Worm (Caenorhabditis elegans): ENCODE data around the gene F23F12.3.

- no peak for TF ChIP-seq him-1 (tag; optimal IDR thresholded peaks at IDR 0.05)
- no peak for TF ChIP-seq W03F9.2 (tag; optimal IDR thresholded peaks at IDR 0.05)
These were observed 1.2 kb upstream of the F23F12.3 start for ce11 chrIII:6499102-6499501.

Measured in whole organism, L4/young adult.